Worm (Caenorhabditis elegans) whole organism, L2 larva: ENCODE measurements around the gene cyp-13A5.

Source experiments
- C34F6.9 ChIP-seq: fragments of 150-350 bp; optimal IDR thresholded peaks from 2 replicates; lab custom pipeline; 2014; ENCODE audit warnings: missing biosample characterization, missing genetic modification characterization
- F13H6.1 ChIP-seq: sonication (generic microtip); optimal IDR thresholded peaks from 2 replicates; lab custom pipeline; 2016; ENCODE audit warnings: missing genetic modification characterization, missing compliant biosample characterization
- R02D3.7 ChIP-seq: fragments of 150-350 bp; optimal IDR thresholded peaks from 2 replicates; lab custom pipeline; 2014; ENCODE audit warnings: missing biosample characterization, missing genetic modification characterization
- Y55F3AM.14 ChIP-seq: fragments of 200-800 bp; sonication (Bioruptor generic); optimal IDR thresholded peaks from 2 replicates; lab custom pipeline; 2018; ENCODE audit warnings: mild to moderate bottlenecking, missing genetic modification characterization, missing compliant biosample characterization
- ZK546.5 ChIP-seq: sonication (generic microtip); optimal IDR thresholded peaks from 2 replicates; lab custom pipeline; 2017; ENCODE audit warnings: missing biosample characterization, missing genetic modification characterization
- alr-1 ChIP-seq: fragments of 150-350 bp; optimal IDR thresholded peaks from 2 replicates; lab custom pipeline; 2014; ENCODE audit warnings: missing biosample characterization, missing genetic modification characterization
- aly-2 ChIP-seq: fragments of 150-350 bp; optimal IDR thresholded peaks from 2 replicates; lab custom pipeline; 2014; ENCODE audit warnings: missing biosample characterization, missing genetic modification characterization
- ama-1 ChIP-seq: fragments of 150-350 bp; optimal IDR thresholded peaks from 2 replicates; lab custom pipeline; 2018; ENCODE audit warnings: inconsistent platforms
- blmp-1 ChIP-seq: sonication (generic microtip); optimal IDR thresholded peaks from 2 replicates; lab custom pipeline; 2017; ENCODE audit warnings: missing genetic modification characterization, mild to moderate bottlenecking, missing compliant biosample characterization, antibody characterized with exemption, moderate library complexity; ENCODE audit not compliant: insufficient read depth
- ceh-16 ChIP-seq: fragments of 150-350 bp; optimal IDR thresholded peaks from 2 replicates; lab custom pipeline; 2014; ENCODE audit warnings: missing biosample characterization, missing genetic modification characterization
- ceh-82 ChIP-seq: fragments of 150-350 bp; optimal IDR thresholded peaks from 2 replicates; lab custom pipeline; 2014; ENCODE audit warnings: missing biosample characterization, missing genetic modification characterization
- crh-2 ChIP-seq: sonication (generic microtip); optimal IDR thresholded peaks from 2 replicates; lab custom pipeline; 2017; ENCODE audit warnings: missing biosample characterization, missing genetic modification characterization
- dmd-4 ChIP-seq: sonication (generic microtip); optimal IDR thresholded peaks from 2 replicates; lab custom pipeline; 2017; ENCODE audit warnings: missing biosample characterization, missing genetic modification characterization
- egl-27 ChIP-seq: sonication (generic microtip); optimal IDR thresholded peaks from 3 replicates; lab custom pipeline; 2017; ENCODE audit warnings: missing biosample characterization, missing genetic modification reagents, missing genetic modification characterization
- elt-1 ChIP-seq: fragments of 150-350 bp; optimal IDR thresholded peaks from 2 replicates; lab custom pipeline; 2014; ENCODE audit warnings: missing biosample characterization, missing genetic modification characterization
- elt-3 ChIP-seq: sonication (generic microtip); optimal IDR thresholded peaks from 2 replicates; lab custom pipeline; 2017; ENCODE audit warnings: missing biosample characterization, missing genetic modification characterization
- fos-1 ChIP-seq: fragments of 150-350 bp; optimal IDR thresholded peaks from 2 replicates; lab custom pipeline; 2014; ENCODE audit warnings: missing biosample characterization, missing genetic modification characterization
- gmeb-1 ChIP-seq: fragments of 150-350 bp; optimal IDR thresholded peaks from 2 replicates; lab custom pipeline; 2014; ENCODE audit warnings: missing biosample characterization, missing genetic modification characterization
- lin-11 ChIP-seq: fragments of 150-350 bp; sonication (generic microtip); optimal IDR thresholded peaks from 2 replicates; lab custom pipeline; 2014; ENCODE audit warnings: missing biosample characterization, missing genetic modification characterization, inconsistent platforms, mixed read lengths
- lin-13 ChIP-seq: fragments of 150-350 bp; optimal IDR thresholded peaks from 2 replicates; lab custom pipeline; 2014; ENCODE audit warnings: missing biosample characterization, missing genetic modification reagents, missing genetic modification characterization
- lin-39 ChIP-seq: fragments of 150-350 bp; optimal IDR thresholded peaks from 2 replicates; lab custom pipeline; 2014; ENCODE audit warnings: missing biosample characterization, missing genetic modification reagents, missing genetic modification characterization
- lsy-2 ChIP-seq, 2 experiments: fragments of 150-350 bp in 1 of 2; sonication (generic microtip) in 1 of 2; optimal IDR thresholded peaks; 2 replicates each; lab custom pipeline; 2014 to 2017; ENCODE audit warnings: missing biosample characterization in 2 of 2, missing genetic modification characterization in 2 of 2
- mab-5 ChIP-seq: fragments of 150-350 bp; optimal IDR thresholded peaks from 2 replicates; lab custom pipeline; 2014; ENCODE audit warnings: missing biosample characterization, missing genetic modification characterization
- mbf-1 ChIP-seq: sonication (generic microtip); optimal IDR thresholded peaks from 2 replicates; lab custom pipeline; 2017; ENCODE audit warnings: missing biosample characterization, missing genetic modification characterization
- mdl-1 ChIP-seq, 2 experiments: fragments of 150-350 bp in 1 of 2; sonication (generic microtip) in 1 of 2; optimal IDR thresholded peaks; 2 replicates each; lab custom pipeline; 2017; ENCODE audit warnings: missing biosample characterization in 2 of 2, missing genetic modification characterization in 2 of 2
- nhr-10 ChIP-seq: sonication (generic microtip); optimal IDR thresholded peaks from 2 replicates; lab custom pipeline; 2017; ENCODE audit warnings: missing biosample characterization, missing genetic modification characterization
- nhr-11 ChIP-seq: fragments of 150-350 bp; optimal IDR thresholded peaks from 2 replicates; lab custom pipeline; 2014; ENCODE audit warnings: missing biosample characterization, missing genetic modification characterization
- nhr-12 ChIP-seq: fragments of 150-350 bp; optimal IDR thresholded peaks from 2 replicates; lab custom pipeline; 2014; ENCODE audit warnings: missing biosample characterization, missing genetic modification characterization
- nhr-129 ChIP-seq: fragments of 150-350 bp; optimal IDR thresholded peaks from 2 replicates; lab custom pipeline; 2014; ENCODE audit warnings: missing biosample characterization, missing genetic modification characterization
- nhr-21 ChIP-seq: fragments of 150-350 bp; optimal IDR thresholded peaks from 2 replicates; lab custom pipeline; 2014; ENCODE audit warnings: missing biosample characterization, missing genetic modification characterization
- nhr-23 ChIP-seq: fragments of 150-350 bp; optimal IDR thresholded peaks from 2 replicates; lab custom pipeline; 2014; ENCODE audit warnings: missing biosample characterization, missing genetic modification reagents, missing genetic modification characterization
- nhr-237 ChIP-seq: fragments of 150-350 bp; optimal IDR thresholded peaks from 2 replicates; lab custom pipeline; 2014; ENCODE audit warnings: missing biosample characterization, missing genetic modification characterization
- nhr-25 ChIP-seq: fragments of 150-350 bp; sonication (generic microtip); optimal IDR thresholded peaks from 3 replicates; lab custom pipeline; 2014; ENCODE audit warnings: missing biosample characterization, missing genetic modification characterization
- nhr-6 ChIP-seq: fragments of 150-350 bp; optimal IDR thresholded peaks from 2 replicates; lab custom pipeline; 2014; ENCODE audit warnings: missing biosample characterization, missing genetic modification characterization
- nhr-77 ChIP-seq: fragments of 150-350 bp; optimal IDR thresholded peaks from 2 replicates; lab custom pipeline; 2014; ENCODE audit warnings: missing biosample characterization, missing genetic modification characterization
- peb-1 ChIP-seq: fragments of 150-350 bp; optimal IDR thresholded peaks from 2 replicates; lab custom pipeline; 2014; ENCODE audit warnings: missing biosample characterization, missing genetic modification characterization
- sem-4 ChIP-seq: fragments of 150-350 bp; optimal IDR thresholded peaks from 2 replicates; lab custom pipeline; 2014; ENCODE audit warnings: missing biosample characterization, missing genetic modification reagents, missing genetic modification characterization
- skn-1 ChIP-seq: sonication (generic microtip); optimal IDR thresholded peaks from 2 replicates; lab custom pipeline; 2017; ENCODE audit warnings: missing biosample characterization, missing genetic modification characterization
- sma-3 ChIP-seq: sonication (generic microtip); optimal IDR thresholded peaks from 2 replicates; lab custom pipeline; 2016; ENCODE audit warnings: missing genetic modification reagents, missing genetic modification characterization, missing compliant biosample characterization
- sma-9 ChIP-seq, 2 experiments: fragments of 150-350 bp in 1 of 2; sonication (generic microtip) in 1 of 2; optimal IDR thresholded peaks; 2 replicates each; lab custom pipeline; 2014 to 2016; ENCODE audit warnings: missing genetic modification characterization in 2 of 2, mild to moderate bottlenecking in 1 of 2, missing biosample characterization in 1 of 2, missing compliant biosample characterization in 1 of 2, missing genetic modification reagents in 1 of 2, moderate library complexity in 1 of 2
- snpc-4 ChIP-seq: fragments of 150-350 bp; optimal IDR thresholded peaks from 2 replicates; lab custom pipeline; 2014; ENCODE audit warnings: missing biosample characterization, missing genetic modification characterization
- unc-39 ChIP-seq: fragments of 150-350 bp; optimal IDR thresholded peaks from 2 replicates; lab custom pipeline; 2014; ENCODE audit warnings: missing biosample characterization, missing genetic modification characterization
- unc-55 ChIP-seq: fragments of 150-350 bp; sonication (generic microtip); optimal IDR thresholded peaks from 3 replicates; lab custom pipeline; 2014; ENCODE audit warnings: missing biosample characterization, missing genetic modification reagents, missing genetic modification characterization
- unc-62 ChIP-seq: fragments of 150-350 bp; optimal IDR thresholded peaks from 2 replicates; lab custom pipeline; 2014; ENCODE audit warnings: missing biosample characterization, missing genetic modification reagents, missing genetic modification characterization
- zag-1 ChIP-seq: fragments of 150-350 bp; optimal IDR thresholded peaks from 2 replicates; lab custom pipeline; 2014; ENCODE audit warnings: missing biosample characterization, missing genetic modification characterization
- ztf-1 ChIP-seq: fragments of 200-800 bp; sonication (Bioruptor generic); conservative IDR thresholded peaks from 2 replicates; pipeline ENCODE4 v1.3.6; 2022; ENCODE audit warnings: missing genetic modification characterization, missing compliant biosample characterization
- ztf-11 ChIP-seq: sonication (generic microtip); optimal IDR thresholded peaks from 2 replicates; lab custom pipeline; 2017; ENCODE audit warnings: missing biosample characterization, missing genetic modification characterization
- ztf-4 ChIP-seq: fragments of 150-350 bp; optimal IDR thresholded peaks from 2 replicates; lab custom pipeline; 2014; ENCODE audit warnings: missing biosample characterization, missing genetic modification characterization

cyp-13A5 gene

DNA sequence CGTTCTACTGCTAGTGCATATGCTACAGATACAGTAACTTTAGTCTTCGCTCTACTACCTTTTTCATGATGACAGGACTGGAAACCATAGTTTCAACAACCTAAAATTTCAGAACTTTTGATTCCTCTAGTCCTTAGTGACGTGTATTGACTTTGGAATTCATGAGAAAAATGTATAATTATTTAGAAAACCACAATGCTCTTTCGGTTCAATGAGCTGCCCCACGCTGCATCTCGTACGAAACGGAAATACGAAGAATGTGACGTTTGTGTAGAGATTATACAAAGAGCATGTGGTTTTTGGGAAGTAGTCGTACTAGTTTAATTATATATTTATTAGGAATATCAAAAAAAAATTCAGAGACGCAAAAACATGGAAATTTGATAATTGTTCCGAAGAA, 21.7 kb downstream of the cyp-13A5 start:
- no peak for TF ChIP-seq nhr-21 (tag; lab: Kevin White, UChicago)
- no peak for TF ChIP-seq nhr-129

DNA sequence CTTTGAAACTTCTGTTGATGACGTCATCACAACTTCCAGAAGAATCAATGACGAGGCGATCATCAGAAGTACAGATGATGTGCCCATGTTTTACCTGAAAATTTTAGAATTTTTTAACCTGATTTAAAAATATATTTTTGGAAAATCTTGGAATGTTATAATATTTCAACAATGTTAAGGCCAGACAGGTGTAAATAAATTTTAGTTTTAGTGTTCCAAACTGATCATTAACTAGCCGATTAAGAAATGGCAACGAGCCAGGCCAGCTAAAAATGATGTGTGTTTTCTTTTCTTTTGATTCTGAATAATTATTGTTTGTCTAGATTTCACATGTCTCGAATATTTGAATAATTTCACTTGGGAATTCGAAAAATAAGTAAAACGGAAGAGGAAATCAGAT, 24.4 kb downstream of the cyp-13A5 start, which contains the start of gene T10B9.9:
Gene T10B9.9 (minus strand): TSS at position 101 of the 400 bp plus-strand sequence.
- TF ChIP-seq lin-13 (GFP tag; lab: Kevin White, UChicago): no peak
- no peak for TF ChIP-seq nhr-21 (tag; lab: Kevin White, UChicago)
- no peak for TF ChIP-seq ztf-4 (tag; lab: Kevin White, UChicago)
- no peak for TF ChIP-seq lin-39 (tag; lab: Kevin White, UChicago)
- no peak for TF ChIP-seq ztf-11 (tag; lab: Kevin White, UChicago)
- TF ChIP-seq elt-1 (tag; lab: Kevin White, UChicago): no peak
- TF ChIP-seq blmp-1 (tag; lab: Kevin White, UChicago): no peak
- TF ChIP-seq nhr-11: no peak
- TF ChIP-seq unc-62 (GFP tag; lab: Kevin White, UChicago): no peak
- no peak for TF ChIP-seq sem-4 (tag; lab: Kevin White, UChicago)

DNA sequence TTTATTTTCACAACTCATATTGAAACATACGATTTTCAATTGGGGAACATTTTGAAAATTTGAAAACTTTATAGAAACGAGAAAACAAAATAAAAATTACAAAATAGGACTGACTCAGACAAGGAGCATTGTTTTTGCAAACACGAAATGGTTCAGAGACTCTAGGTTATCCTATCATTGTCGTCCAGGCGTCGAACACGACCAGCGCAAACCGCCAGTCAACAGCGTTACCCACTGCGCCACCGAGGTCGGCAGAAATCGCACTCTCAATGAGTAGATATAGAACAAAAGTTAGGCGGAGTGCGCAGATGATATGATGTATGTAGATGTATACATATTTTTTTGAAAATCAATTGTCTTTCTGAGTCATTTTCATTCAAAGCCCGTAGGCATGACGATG, 25.5 kb downstream of the cyp-13A5 start:
- TF ChIP-seq nhr-23 (tag; lab: Kevin White, UChicago) (no peak), lsy-2 (tag; optimal IDR thresholded peaks at IDR 0.05; lab: Kevin White, UChicago) (peak; percentile 32 to 43), ztf-11 (tag; lab: Kevin White, UChicago) (no peak), peb-1 (tag; lab: Kevin White, UChicago) (no peak), sem-4 (tag; lab: Kevin White, UChicago) (peak; percentile 47), ZK546.5 (no peak), ceh-16 (tag; lab: Kevin White, UChicago) (no peak), mbf-1 (tag; lab: Kevin White, UChicago) (no peak), elt-3 (no peak), ceh-82 (tag; lab: Kevin White, UChicago) (no peak), nhr-77 (no peak), F13H6.1 (tag; lab: Kevin White, UChicago) (peak; percentile 49), ztf-1 (GFP tag; lab: Robert Waterston, UW) (no peak), nhr-129 (peak; percentile 43), ama-1 (lab: Kevin White, UChicago) (no peak), skn-1 (tag; lab: Kevin White, UChicago) (no peak), crh-2 (tag; lab: Kevin White, UChicago) (peak; percentile 59), lin-11 (peak; percentile 76), unc-39 (tag; lab: Kevin White, UChicago) (no peak), aly-2 (tag; lab: Kevin White, UChicago) (no peak), nhr-12 (tag; lab: Kevin White, UChicago) (no peak), nhr-6 (tag; lab: Kevin White, UChicago) (no peak), unc-62 (GFP tag; lab: Kevin White, UChicago) (no peak), lin-13 (GFP tag; lab: Kevin White, UChicago) (peak; percentile 52), nhr-21 (tag; lab: Kevin White, UChicago) (peak; percentile 67), dmd-4 (tag; lab: Kevin White, UChicago) (no peak), egl-27 (tag; lab: Kevin White, UChicago) (no peak), alr-1 (tag; lab: Kevin White, UChicago) (no peak), ztf-4 (tag; lab: Kevin White, UChicago) (no peak), mdl-1 (tag; optimal IDR thresholded peaks at IDR 0.05; lab: Kevin White, UChicago) (no peak), blmp-1 (tag; lab: Kevin White, UChicago) (no peak), snpc-4 (peak; percentile 29), unc-55 (GFP tag; lab: Kevin White, UChicago) (peak; percentile 41), Y55F3AM.14 (GFP tag; lab: Kevin White, UChicago) (peak; percentile 60), mab-5 (peak; percentile 27), zag-1 (tag; lab: Kevin White, UChicago) (no peak), R02D3.7 (tag; lab: Kevin White, UChicago) (peak; percentile 3), gmeb-1 (tag; lab: Kevin White, UChicago) (peak; percentile 45), C34F6.9 (tag; lab: Kevin White, UChicago) (peak; percentile 4), fos-1 (tag; lab: Kevin White, UChicago) (peak; percentile 52), sma-9 (GFP tag; optimal IDR thresholded peaks at IDR 0.05; lab: Kevin White, UChicago) (peak; percentile 74), sma-9 (tag; optimal IDR thresholded peaks at IDR 0.05; lab: Kevin White, UChicago) (no peak), nhr-10 (tag; lab: Kevin White, UChicago) (no peak), lin-39 (tag; lab: Kevin White, UChicago) (no peak), sma-3 (GFP tag; lab: Kevin White, UChicago) (peak; percentile 82), nhr-25 (tag; lab: Kevin White, UChicago) (peak; percentile 6), nhr-237 (tag; lab: Kevin White, UChicago) (no peak), nhr-11 (no peak), elt-1 (tag; lab: Kevin White, UChicago) (no peak)
- TF ChIP-seq, all 48 proteins: peak for 19
